Fruit fly (Drosophila melanogaster) whole organism, embryonic: ENCODE data around the gene hmw.
A peak's percentile ranks its signal among the peaks of the same experiment; 100 is the strongest.

ENCODE experiments used
- Aef1 ChIP-seq: fragments of 200-800 bp; sonication (Bioruptor generic); IDR thresholded peaks from 3 replicates; pipeline ENCODE4 v1.3.6; 2022; ENCODE audit warnings: missing biosample characterization, missing genetic modification characterization
- Awh ChIP-seq: fragments of 200-800 bp; sonication (Bioruptor generic); IDR thresholded peaks from 2 replicates; pipeline ENCODE4, ENCODE4 v1.3.6; 2022; ENCODE audit warnings: missing biosample characterization, missing genetic modification characterization
- CG10366 ChIP-seq: fragments of 200-800 bp; sonication (Bioruptor generic); IDR thresholded peaks from 2 replicates; pipeline ENCODE4 v1.3.6; 2022; ENCODE audit warnings: missing biosample characterization, missing genetic modification characterization
- CG11085 ChIP-seq: fragments of 200-800 bp; sonication (Bioruptor generic); IDR thresholded peaks from 2 replicates; pipeline ENCODE4 v1.3.6; 2022; ENCODE audit warnings: missing biosample characterization, missing genetic modification characterization
- CG11398 ChIP-seq: fragments of 200-800 bp; sonication (Bioruptor generic); optimal IDR thresholded peaks from 2 replicates; lab custom pipeline; 2016; ENCODE audit warnings: missing biosample characterization, missing genetic modification characterization
- CG11560 ChIP-seq: fragments of 200-800 bp; sonication (Bioruptor generic); IDR thresholded peaks from 3 replicates; pipeline ENCODE4 v1.3.6; 2022; ENCODE audit warnings: missing biosample characterization, missing genetic modification characterization
- CG12104 ChIP-seq: fragments of 200-800 bp; sonication (Bioruptor generic); optimal IDR thresholded peaks from 3 replicates; lab custom pipeline; 2016; ENCODE audit warnings: missing biosample characterization, missing genetic modification characterization
- CG12236 ChIP-seq: fragments of 200-800 bp; sonication (Bioruptor generic); optimal IDR thresholded peaks from 2 replicates; lab custom pipeline; 2016; ENCODE audit warnings: missing biosample characterization, missing genetic modification characterization
- CG13123 ChIP-seq: fragments of 200-800 bp; sonication (Bioruptor generic); optimal IDR thresholded peaks from 2 replicates; lab custom pipeline; 2016; ENCODE audit warnings: missing biosample characterization, missing genetic modification characterization
- CG13296 ChIP-seq: fragments of 200-800 bp; sonication (Bioruptor generic); optimal IDR thresholded peaks from 3 replicates; lab custom pipeline; 2018; ENCODE audit warnings: missing biosample characterization, mild to moderate bottlenecking, missing genetic modification characterization
- CG15073 ChIP-seq: fragments of 200-800 bp; sonication (Bioruptor generic); optimal IDR thresholded peaks from 2 replicates; lab custom pipeline; 2016; ENCODE audit warnings: missing biosample characterization, missing genetic modification characterization
- CG15601 ChIP-seq: fragments of 200-800 bp; sonication (Bioruptor generic); optimal IDR thresholded peaks from 3 replicates; lab custom pipeline; 2019; ENCODE audit warnings: missing biosample characterization, mild to moderate bottlenecking, missing genetic modification characterization, moderate library complexity
- CG31365 ChIP-seq: fragments of 200-800 bp; sonication (Bioruptor generic); optimal IDR thresholded peaks from 2 replicates; lab custom pipeline; 2018; ENCODE audit warnings: missing biosample characterization, mild to moderate bottlenecking, missing genetic modification characterization
- CG32532 ChIP-seq: fragments of 200-800 bp; sonication (Bioruptor generic); IDR thresholded peaks from 2 replicates; pipeline ENCODE4 v1.3.6; 2022; ENCODE audit warnings: missing biosample characterization, missing genetic modification characterization
- CG3281 ChIP-seq: fragments of 200-800 bp; sonication (Bioruptor generic); optimal IDR thresholded peaks from 3 replicates; lab custom pipeline; 2017; ENCODE audit warnings: missing biosample characterization, mild to moderate bottlenecking, missing genetic modification characterization
- CG3407 ChIP-seq: fragments of 200-800 bp; sonication (Bioruptor generic); optimal IDR thresholded peaks from 2 replicates; lab custom pipeline; 2018; ENCODE audit warnings: missing biosample characterization, mild to moderate bottlenecking, missing genetic modification characterization
- CG34376 ChIP-seq: fragments of 200-800 bp; sonication (Bioruptor generic); optimal IDR thresholded peaks from 2 replicates; lab custom pipeline; 2018; ENCODE audit warnings: missing biosample characterization, mild to moderate bottlenecking, missing genetic modification characterization
- CG3995 ChIP-seq: fragments of 200-800 bp; sonication (Bioruptor generic); optimal IDR thresholded peaks from 3 replicates; lab custom pipeline; 2016; ENCODE audit warnings: missing biosample characterization, missing genetic modification characterization
- CG6254 ChIP-seq: fragments of 200-800 bp; sonication (Bioruptor generic); optimal IDR thresholded peaks from 3 replicates; lab custom pipeline; 2017; ENCODE audit warnings: mild to moderate bottlenecking, missing biosample characterization, missing genetic modification reagents, missing genetic modification characterization
- CG6689 ChIP-seq: fragments of 200-800 bp; sonication (Bioruptor generic); IDR thresholded peaks from 2 replicates; pipeline ENCODE4 v1.3.6; 2022; ENCODE audit warnings: missing biosample characterization, missing genetic modification characterization
- CG6765 ChIP-seq: fragments of 200-800 bp; sonication (Bioruptor generic); optimal IDR thresholded peaks from 3 replicates; lab custom pipeline; 2017; ENCODE audit warnings: missing biosample characterization, mild to moderate bottlenecking, missing genetic modification characterization
- CG6813 ChIP-seq: fragments of 200-800 bp; sonication (Bioruptor generic); optimal IDR thresholded peaks from 2 replicates; lab custom pipeline; 2017; ENCODE audit warnings: missing biosample characterization, missing genetic modification characterization, mild to moderate bottlenecking, moderate library complexity, missing genetic modification reagents
- CG7839 ChIP-seq: fragments of 200-800 bp; sonication (Bioruptor generic); optimal IDR thresholded peaks from 3 replicates; lab custom pipeline; 2018; ENCODE audit warnings: missing biosample characterization, mild to moderate bottlenecking, missing genetic modification characterization, moderate library complexity
- CG9876 ChIP-seq: fragments of 200-800 bp; sonication (Bioruptor generic); optimal IDR thresholded peaks from 2 replicates; lab custom pipeline; 2016; ENCODE audit warnings: missing biosample characterization, missing genetic modification characterization
- Drgx ChIP-seq: fragments of 200-800 bp; sonication (Bioruptor generic); IDR thresholded peaks from 2 replicates; pipeline ENCODE4 v1.3.6; 2022; ENCODE audit warnings: missing biosample characterization, missing genetic modification characterization
- E2f1 ChIP-seq: fragments of 200-800 bp; sonication (Bioruptor generic); IDR thresholded peaks from 2 replicates; pipeline ENCODE4 v1.3.6; 2022; ENCODE audit warnings: missing biosample characterization, missing genetic modification characterization
- Gsc ChIP-seq: fragments of 200-800 bp; sonication (Bioruptor generic); IDR thresholded peaks from 2 replicates; pipeline ENCODE4 v1.3.6; 2022; ENCODE audit warnings: missing biosample characterization, missing genetic modification characterization
- HHEX ChIP-seq: fragments of 200-800 bp; sonication (Bioruptor generic); optimal IDR thresholded peaks from 3 replicates; lab custom pipeline; 2017; ENCODE audit warnings: missing biosample characterization, mild to moderate bottlenecking, missing genetic modification characterization, missing genetic modification reagents
- Hsf ChIP-seq: fragments of 200-800 bp; sonication (Bioruptor generic); optimal IDR thresholded peaks from 3 replicates; lab custom pipeline; 2016; ENCODE audit warnings: missing biosample characterization, missing genetic modification characterization
- Max ChIP-seq: fragments of 200-800 bp; sonication (Bioruptor generic); optimal IDR thresholded peaks from 2 replicates; lab custom pipeline; 2016; ENCODE audit warnings: missing biosample characterization, mild to moderate bottlenecking, missing genetic modification characterization
- Mrtf ChIP-seq: fragments of 200-800 bp; sonication (Bioruptor generic); IDR thresholded peaks from 3 replicates; pipeline ENCODE4 v1.3.6; 2022; ENCODE audit warnings: missing biosample characterization, missing genetic modification characterization
- Optix ChIP-seq: fragments of 200-800 bp; sonication (Bioruptor generic); IDR thresholded peaks from 3 replicates; pipeline ENCODE4 v1.3.6; 2022; ENCODE audit warnings: missing biosample characterization, missing genetic modification characterization
- Rfx ChIP-seq: fragments of 200-800 bp; sonication (Bioruptor generic); IDR thresholded peaks from 2 replicates; pipeline ENCODE4 v1.3.6; 2022; ENCODE audit warnings: missing biosample characterization, missing genetic modification characterization
- Xbp1 ChIP-seq: fragments of 200-800 bp; sonication (Bioruptor generic); optimal IDR thresholded peaks from 3 replicates; lab custom pipeline; 2016; ENCODE audit warnings: missing biosample characterization, mild to moderate bottlenecking, missing genetic modification characterization
- ac ChIP-seq: fragments of 200-800 bp; sonication (Bioruptor generic); optimal IDR thresholded peaks from 3 replicates; lab custom pipeline; 2017; ENCODE audit warnings: missing biosample characterization, mild to moderate bottlenecking, missing genetic modification characterization
- bigmax ChIP-seq: fragments of 200-800 bp; sonication (Bioruptor generic); optimal IDR thresholded peaks from 2 replicates; lab custom pipeline; 2018; ENCODE audit warnings: missing biosample characterization, mild to moderate bottlenecking, missing genetic modification characterization
- ci ChIP-seq: fragments of 200-800 bp; sonication (Bioruptor generic); IDR thresholded peaks from 3 replicates; pipeline ENCODE4 v1.3.6; 2022; ENCODE audit warnings: missing biosample characterization, missing genetic modification characterization
- croc ChIP-seq: fragments of 200-800 bp; sonication (Bioruptor generic); conservative IDR thresholded peaks from 3 replicates; pipeline ENCODE4 v1.3.6; 2022; ENCODE audit warnings: missing biosample characterization, missing genetic modification characterization
- dpn ChIP-seq, 2 experiments: fragments of 200-800 bp; sonication (Bioruptor generic); optimal IDR thresholded peaks; 3 replicates each; lab custom pipeline; 2016; ENCODE audit warnings: missing biosample characterization in 2 of 2, missing genetic modification characterization in 2 of 2
- eyg ChIP-seq: fragments of 200-800 bp; sonication (Bioruptor generic); optimal IDR thresholded peaks from 3 replicates; lab custom pipeline; 2016; ENCODE audit warnings: missing biosample characterization, missing genetic modification characterization
- kah ChIP-seq: fragments of 200-800 bp; sonication (Bioruptor generic); optimal IDR thresholded peaks from 2 replicates; lab custom pipeline; 2018; ENCODE audit warnings: missing biosample characterization, mild to moderate bottlenecking, missing genetic modification characterization
- ken ChIP-seq: fragments of 200-800 bp; sonication (Bioruptor generic); IDR thresholded peaks from 3 replicates; pipeline ENCODE4 v1.3.6; 2022; ENCODE audit warnings: missing biosample characterization, missing genetic modification characterization
- nom ChIP-seq: fragments of 200-800 bp; sonication (Bioruptor generic); optimal IDR thresholded peaks from 2 replicates; lab custom pipeline; 2017; ENCODE audit warnings: missing biosample characterization, missing genetic modification characterization, mild to moderate bottlenecking, moderate library complexity, missing genetic modification reagents
- phol ChIP-seq: fragments of 200-800 bp; sonication (Bioruptor generic); optimal IDR thresholded peaks from 3 replicates; lab custom pipeline; 2018; ENCODE audit warnings: missing biosample characterization, mild to moderate bottlenecking, missing genetic modification characterization, moderate library complexity
- rib ChIP-seq: fragments of 200-800 bp; sonication (Bioruptor generic); IDR thresholded peaks from 2 replicates; pipeline ENCODE4 v1.3.6; 2022; ENCODE audit warnings: missing biosample characterization, missing genetic modification characterization
- row ChIP-seq: fragments of 200-800 bp; sonication (Bioruptor generic); IDR thresholded peaks from 3 replicates; pipeline ENCODE4 v1.3.6; 2022; ENCODE audit warnings: missing biosample characterization, missing genetic modification characterization
- seq ChIP-seq: fragments of 200-800 bp; sonication (Bioruptor generic); IDR thresholded peaks from 2 replicates; pipeline ENCODE4 v1.3.6; 2022; ENCODE audit warnings: missing biosample characterization, missing genetic modification characterization
- sisA ChIP-seq: fragments of 200-800 bp; sonication (Bioruptor generic); IDR thresholded peaks from 2 replicates; pipeline ENCODE4 v1.3.6; 2022; ENCODE audit warnings: missing biosample characterization, missing genetic modification characterization
- sob ChIP-seq: fragments of 200-800 bp; sonication (Bioruptor generic); IDR thresholded peaks from 2 replicates; pipeline ENCODE4 v1.3.6; 2022; ENCODE audit warnings: missing biosample characterization, missing genetic modification characterization
- tio ChIP-seq: fragments of 200-800 bp; sonication (Bioruptor generic); optimal IDR thresholded peaks from 2 replicates; lab custom pipeline; 2017; ENCODE audit warnings: missing biosample characterization, missing genetic modification characterization, inconsistent platforms
- ttk ChIP-seq: fragments of 200-800 bp; sonication (Bioruptor generic); IDR thresholded peaks from 2 replicates; pipeline ENCODE4 v2.1.2; 2022; ENCODE audit warnings: missing biosample characterization, missing genetic modification characterization
- zfh1 ChIP-seq: fragments of 200-800 bp; sonication (Bioruptor generic); IDR thresholded peaks from 3 replicates; pipeline ENCODE4 v1.3.6; 2022; ENCODE audit warnings: missing biosample characterization, missing genetic modification characterization

The hmw gene

DNA sequence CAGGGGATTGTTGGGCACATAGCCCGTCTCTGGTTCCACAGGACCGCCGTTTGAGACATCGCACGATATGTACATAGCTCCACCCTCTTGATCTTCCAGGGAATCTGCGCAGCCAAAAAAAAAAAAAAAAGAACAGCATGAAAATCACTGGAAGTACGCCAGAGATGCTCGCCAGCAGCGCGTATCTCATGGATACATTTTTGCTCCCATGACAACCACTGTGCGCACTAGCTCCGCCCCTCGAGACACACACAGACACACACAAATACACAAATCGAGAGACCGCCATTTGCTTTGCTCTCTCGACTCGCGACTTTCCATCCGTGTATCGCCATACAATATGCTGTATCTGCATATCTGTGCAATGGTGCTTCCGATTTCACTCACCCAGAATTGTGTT, 9.6 kb downstream of the hmw start (continued):
- TF ChIP-seq CG6689 (GFP tag; lab: Robert Waterston, UW) (0 out of 2 replicates have a peak, but pooled peaks have one; percentile 11), CG15073 (GFP tag; lab: Kevin White, UChicago) (no peak), Hsf (GFP tag; lab: Kevin White, UChicago) (peak; percentile 14), kah (no peak), CG7839 (no peak), bigmax (GFP tag; lab: Kevin White, UChicago) (no peak), CG13123 (no peak), Xbp1 (no peak), CG9876 (GFP tag; lab: Kevin White, UChicago) (no peak), sisA (GFP tag; lab: Robert Waterston, UW) (no peak), CG6254 (GFP tag; lab: Kevin White, UChicago) (no peak), tio (GFP tag; lab: Kevin White, UChicago) (no peak), CG10366 (GFP tag; lab: Robert Waterston, UW) (0 out of 2 replicates have a peak, but pooled peaks have one; percentile 11), CG3407 (no peak), Optix (GFP tag; lab: Robert Waterston, UW) (0 out of 3 replicates have a peak, but pooled peaks have one; percentile 23), CG11560 (tag; lab: Robert Waterston, UW) (no peak), ci (peak; percentile 44; the same call in 1 of the 3 replicates), CG3281 (no peak), ac (no peak), CG13296 (GFP tag; lab: Kevin White, UChicago) (no peak), CG3995 (GFP tag; lab: Kevin White, UChicago) (no peak), Max (GFP tag; lab: Kevin White, UChicago) (no peak), CG6765 (no peak), phol (tag; lab: Kevin White, UChicago) (peak; percentile 10), Gsc (GFP tag; lab: Robert Waterston, UW) (no peak), Rfx (GFP tag; lab: Robert Waterston, UW) (peak; percentile 62; the same call in 1 of the 2 replicates), zfh1 (0 out of 3 replicates have a peak, but pooled peaks have one; percentile 49), Mrtf (GFP tag; lab: Robert Waterston, UW) (no peak), E2f1 (GFP tag; lab: Robert Waterston, UW) (0 out of 2 replicates have a peak, but pooled peaks have one; percentile 19), Awh (GFP tag; lab: Robert Waterston, UW) (no peak), dpn (GFP tag; optimal IDR thresholded peaks at IDR 0.05; lab: Kevin White, UChicago) (peak in 1 of 2 experiments; percentile 23), rib (GFP tag; lab: Robert Waterston, UW) (no peak), CG11085 (no peak), CG12104 (no peak), nom (GFP tag; lab: Kevin White, UChicago) (no peak), CG15601 (tag; lab: Kevin White, UChicago) (no peak), CG34376 (GFP tag; lab: Kevin White, UChicago) (no peak), CG32532 (0 out of 2 replicates have a peak, but pooled peaks have one; percentile 19), CG6813 (no peak), CG12236 (GFP tag; lab: Kevin White, UChicago) (no peak), seq (GFP tag; lab: Robert Waterston, UW) (peak; percentile 55), CG31365 (tag; lab: Kevin White, UChicago) (no peak), ken (GFP tag; lab: Robert Waterston, UW) (peak; percentile 55; the same call in 1 of the 3 replicates), sob (GFP tag; lab: Robert Waterston, UW) (0 out of 2 replicates have a peak, but pooled peaks have one; percentile 29), row (GFP tag; lab: Robert Waterston, UW) (peak; percentile 72), Aef1 (no peak), eyg (GFP tag; lab: Kevin White, UChicago) (no peak), croc (GFP tag; lab: Robert Waterston, UW) (no peak), HHEX (GFP tag; lab: Kevin White, UChicago) (no peak), ttk (0 out of 2 replicates have a peak, but pooled peaks have one; percentile 41), Drgx (peak; percentile 62), CG11398 (GFP tag; lab: Kevin White, UChicago) (no peak)
